Fruit fly (Drosophila melanogaster): Measurements from ENCODE around the gene CG12111.

- no peak for TF ChIP-seq D1 (tag; optimal IDR thresholded peaks at IDR 0.05)
- no peak for TF ChIP-seq CG4496 (GFP tag; IDR thresholded peaks at IDR 0.05)
- no peak for TF ChIP-seq CG10348 (GFP tag; IDR thresholded peaks at IDR 0.05)
- no peak for TF ChIP-seq Pif1B (GFP tag; optimal IDR thresholded peaks at IDR 0.05)
- no peak for TF ChIP-seq CG8159 (tag; optimal IDR thresholded peaks at IDR 0.05)
- no peak for TF ChIP-seq fd96Ca (GFP tag; IDR thresholded peaks at IDR 0.05)
- TF ChIP-seq CG8301 (tag; optimal IDR thresholded peaks at IDR 0.05) = no peak
- no peak for TF ChIP-seq Snoo (tag; optimal IDR thresholded peaks at IDR 0.05)
- no peak for TF ChIP-seq Ets98B (GFP tag; IDR thresholded peaks at IDR 0.05)
Measured at dm6 chrX:8569639-8570038, 1.1 kb downstream of the CG12111 start.
